Fruit fly (Drosophila melanogaster) whole organism, larva: ENCODE measurements around the gene Oseg5.

Source experiments
- noc ChIP-seq: fragments of 200-800 bp; sonication (Bioruptor generic); optimal IDR thresholded peaks from 3 replicates; lab custom pipeline; 2019; ENCODE audit warnings: missing biosample characterization, mild to moderate bottlenecking, missing genetic modification characterization, moderate library complexity

Gene Oseg5

dm6 chr2L:20807617-20808509 lies 27.8 kb downstream of the Oseg5 start:
- TF ChIP-seq noc, result peak; percentile 68

dm6 chr2L:20806619-20807018 lies 29.0 kb downstream of the Oseg5 start:
- TF ChIP-seq noc, result no peak

dm6 chr2L:20805624-20806339 lies 29.9 kb downstream of the Oseg5 start:
- TF ChIP-seq noc, result peak; percentile 97

- TF ChIP-seq noc, result no peak
These were observed 31.9 kb downstream of the Oseg5 start for dm6 chr2L:20803733-20804164.

dm6 chr2L:20802839-20803238 lies 32.8 kb downstream of the Oseg5 start:
- TF ChIP-seq noc, result no peak

- no peak for TF ChIP-seq noc
These were observed 33.4 kb downstream of the Oseg5 start for dm6 chr2L:20802204-20802603.

- no peak for TF ChIP-seq noc
These were observed 33.8 kb downstream of the Oseg5 start for dm6 chr2L:20801801-20802200.

dm6 chr2L:20799991-20800897 lies 35.4 kb downstream of the Oseg5 start:
- peak; percentile 69 for TF ChIP-seq noc

dm6 chr2L:20798351-20798777 lies 37.3 kb downstream of the Oseg5 start:
- TF ChIP-seq noc, result no peak

- TF ChIP-seq noc, result no peak
These were observed 38.2 kb downstream of the Oseg5 start, which contains the start of gene CG9328 for dm6 chr2L:20797515-20797847. CG9328 (plus strand) TSS chr2L:20797715.

- TF ChIP-seq noc, result no peak
These were observed 38.7 kb downstream of the Oseg5 start, which contains the start of gene vari for dm6 chr2L:20796758-20797514. vari (minus strand) TSS chr2L:20797042.

dm6 chr2L:20795774-20796173 lies 39.9 kb downstream of the Oseg5 start:
- TF ChIP-seq noc, result no peak

dm6 chr2L:20794656-20795055 lies 41.0 kb downstream of the Oseg5 start:
- no peak for TF ChIP-seq noc

dm6 chr2L:20793881-20794280 lies 41.8 kb downstream of the Oseg5 start:
- no peak for TF ChIP-seq noc

- TF ChIP-seq noc, result no peak
These were observed 42.6 kb downstream of the Oseg5 start for dm6 chr2L:20792988-20793544.

dm6 chr2L:20792521-20792920 lies 43.1 kb downstream of the Oseg5 start:
- TF ChIP-seq noc, result no peak
